Fruit fly (Drosophila melanogaster) whole organism, prepupa: Measurements from ENCODE around the gene CG1896.
A peak's percentile ranks its signal among the peaks of the same experiment; 100 is the strongest.

Source experiments
- Blimp-1 ChIP-seq: fragments of 200-800 bp; sonication (Bioruptor generic); optimal IDR thresholded peaks from 3 replicates; lab custom pipeline; 2017; ENCODE audit warnings: missing biosample characterization, missing genetic modification characterization, mild to moderate bottlenecking, moderate library complexity, missing genetic modification reagents
- CG10631 ChIP-seq: fragments of 200-800 bp; sonication (Bioruptor generic); optimal IDR thresholded peaks from 2 replicates; lab custom pipeline; 2016; ENCODE audit warnings: missing biosample characterization, missing genetic modification characterization
- CG10669 ChIP-seq: fragments of 200-800 bp; sonication (Bioruptor generic); optimal IDR thresholded peaks from 3 replicates; lab custom pipeline; 2018; ENCODE audit warnings: missing biosample characterization, mild to moderate bottlenecking, missing genetic modification characterization, moderate library complexity
- CG11294 ChIP-seq: fragments of 200-800 bp; sonication (Bioruptor generic); IDR thresholded peaks from 2 replicates; pipeline ENCODE4 v1.3.6; 2022; ENCODE audit warnings: missing biosample characterization, missing genetic modification characterization
- CG11762 ChIP-seq: fragments of 200-800 bp; sonication (Bioruptor generic); optimal IDR thresholded peaks from 3 replicates; lab custom pipeline; 2016; ENCODE audit warnings: missing biosample characterization, missing genetic modification characterization; ENCODE audit not compliant: insufficient read depth
- CG15336 ChIP-seq: fragments of 200-800 bp; sonication (Bioruptor generic); IDR thresholded peaks from 2 replicates; pipeline ENCODE4 v1.3.6; 2022; ENCODE audit warnings: missing biosample characterization, missing genetic modification characterization
- CG1621 ChIP-seq: fragments of 200-800 bp; sonication (Bioruptor generic); optimal IDR thresholded peaks from 3 replicates; lab custom pipeline; 2018; ENCODE audit warnings: missing biosample characterization, mild to moderate bottlenecking, missing genetic modification characterization
- CG3032 ChIP-seq: fragments of 200-800 bp; optimal IDR thresholded peaks from 2 replicates; lab custom pipeline; 2019; ENCODE audit warnings: missing biosample characterization, mild to moderate bottlenecking, missing genetic modification characterization, moderate library complexity
- CG31627 ChIP-seq: fragments of 200-800 bp; sonication (Bioruptor generic); optimal IDR thresholded peaks from 3 replicates; lab custom pipeline; 2016; ENCODE audit warnings: missing biosample characterization, missing genetic modification characterization
- CG3919 ChIP-seq: fragments of 200-800 bp; sonication (Bioruptor generic); optimal IDR thresholded peaks from 3 replicates; lab custom pipeline; 2016; ENCODE audit warnings: missing biosample characterization, missing genetic modification characterization
- CG4318 ChIP-seq: fragments of 200-800 bp; sonication (Bioruptor generic); optimal IDR thresholded peaks from 3 replicates; lab custom pipeline; 2017; ENCODE audit warnings: missing biosample characterization, mild to moderate bottlenecking, missing genetic modification characterization
- CG6276 ChIP-seq: fragments of 200-800 bp; sonication (Bioruptor generic); optimal IDR thresholded peaks from 2 replicates; lab custom pipeline; 2017; ENCODE audit warnings: missing biosample characterization, mild to moderate bottlenecking, missing genetic modification characterization
- CG6792 ChIP-seq: fragments of 200-800 bp; sonication (Bioruptor generic); optimal IDR thresholded peaks from 3 replicates; lab custom pipeline; 2016; ENCODE audit warnings: missing biosample characterization, missing genetic modification characterization
- CG6808 ChIP-seq: fragments of 200-800 bp; sonication (Bioruptor generic); optimal IDR thresholded peaks from 3 replicates; lab custom pipeline; 2017; ENCODE audit warnings: missing biosample characterization, missing genetic modification characterization, mild to moderate bottlenecking, moderate library complexity, missing genetic modification reagents
- CG6854 ChIP-seq: fragments of 200-800 bp; sonication (Bioruptor generic); optimal IDR thresholded peaks from 2 replicates; lab custom pipeline; 2017; ENCODE audit warnings: missing biosample characterization, mild to moderate bottlenecking, missing genetic modification characterization
- CG8119 ChIP-seq: fragments of 200-800 bp; sonication (Bioruptor generic); IDR thresholded peaks from 3 replicates; pipeline ENCODE4 v1.3.6; 2022; ENCODE audit warnings: missing biosample characterization, missing genetic modification characterization
- CG8632 ChIP-seq: fragments of 200-800 bp; sonication (Bioruptor generic); optimal IDR thresholded peaks from 3 replicates; lab custom pipeline; 2016; ENCODE audit warnings: missing biosample characterization, missing genetic modification characterization
- Eip78C ChIP-seq: fragments of 200-800 bp; sonication (Bioruptor generic); peaks from one replicate; lab custom pipeline; 2016; ENCODE audit warnings: missing biosample characterization, missing genetic modification characterization
- Eip93F ChIP-seq: fragments of 200-800 bp; sonication (Bioruptor generic); optimal IDR thresholded peaks from 2 replicates; lab custom pipeline; 2016; ENCODE audit warnings: missing biosample characterization, mild to moderate bottlenecking, missing genetic modification characterization
- Ets21C ChIP-seq: fragments of 200-800 bp; sonication (Bioruptor generic); optimal IDR thresholded peaks from 3 replicates; lab custom pipeline; 2016; ENCODE audit warnings: missing biosample characterization, missing genetic modification characterization
- Ets96B ChIP-seq: fragments of 200-800 bp; optimal IDR thresholded peaks from 2 replicates; lab custom pipeline; 2019; ENCODE audit warnings: missing biosample characterization, mild to moderate bottlenecking, missing genetic modification characterization, moderate library complexity
- Hr38 ChIP-seq: sonication (Bioruptor generic); optimal IDR thresholded peaks from 2 replicates; lab custom pipeline; 2016; ENCODE audit warnings: missing biosample characterization, missing genetic modification characterization
- Hr4 ChIP-seq: fragments of 200-800 bp; sonication (Bioruptor generic); optimal IDR thresholded peaks from 3 replicates; lab custom pipeline; 2016; ENCODE audit warnings: missing biosample characterization, missing genetic modification characterization
- Met ChIP-seq: fragments of 200-800 bp; sonication (Bioruptor generic); optimal IDR thresholded peaks from 3 replicates; lab custom pipeline; 2016; ENCODE audit warnings: missing biosample characterization, missing genetic modification characterization
- OdsH ChIP-seq: fragments of 200-800 bp; sonication (Bioruptor generic); optimal IDR thresholded peaks from 3 replicates; lab custom pipeline; 2016; ENCODE audit warnings: missing biosample characterization, missing genetic modification characterization
- Sox14 ChIP-seq: fragments of 200-800 bp; sonication (Bioruptor generic); optimal IDR thresholded peaks from 3 replicates; lab custom pipeline; 2016; ENCODE audit warnings: missing biosample characterization, missing genetic modification characterization
- achi ChIP-seq: fragments of 200-800 bp; sonication (Bioruptor generic); optimal IDR thresholded peaks from 3 replicates; lab custom pipeline; 2016; ENCODE audit warnings: missing biosample characterization, missing genetic modification characterization
- acj6 ChIP-seq: fragments of 200-800 bp; sonication (Bioruptor generic); optimal IDR thresholded peaks from 3 replicates; lab custom pipeline; 2016; ENCODE audit warnings: missing biosample characterization, missing genetic modification characterization
- cyc ChIP-seq: fragments of 200-800 bp; sonication (Bioruptor generic); optimal IDR thresholded peaks from 3 replicates; lab custom pipeline; 2016; ENCODE audit warnings: missing biosample characterization, missing genetic modification characterization
- dac ChIP-seq: fragments of 200-800 bp; sonication (Bioruptor generic); optimal IDR thresholded peaks from 2 replicates; lab custom pipeline; 2017; ENCODE audit warnings: missing biosample characterization, mild to moderate bottlenecking, missing genetic modification characterization
- dsx ChIP-seq: fragments of 200-800 bp; optimal IDR thresholded peaks from 3 replicates; lab custom pipeline; 2019; ENCODE audit warnings: missing biosample characterization, mild to moderate bottlenecking, missing genetic modification characterization, moderate library complexity; ENCODE audit not compliant: poor library complexity, severe bottlenecking
- eg ChIP-seq: fragments of 200-800 bp; sonication (Bioruptor generic); IDR thresholded peaks from 3 replicates; pipeline ENCODE4 v1.3.6; 2022; ENCODE audit warnings: missing biosample characterization, missing genetic modification characterization
- esn ChIP-seq: fragments of 200-800 bp; sonication (Bioruptor generic); optimal IDR thresholded peaks from 2 replicates; lab custom pipeline; 2016; ENCODE audit warnings: missing biosample characterization, mild to moderate bottlenecking, missing genetic modification characterization, moderate library complexity
- fd59A ChIP-seq: fragments of 200-800 bp; sonication (Bioruptor generic); optimal IDR thresholded peaks from 2 replicates; lab custom pipeline; 2017; ENCODE audit warnings: missing biosample characterization, mild to moderate bottlenecking, missing genetic modification characterization, missing genetic modification reagents
- fd85E ChIP-seq: fragments of 200-800 bp; sonication (Bioruptor generic); optimal IDR thresholded peaks from 3 replicates; lab custom pipeline; 2016; ENCODE audit warnings: missing biosample characterization, missing genetic modification characterization
- fkh ChIP-seq: fragments of 200-800 bp; sonication (Bioruptor generic); optimal IDR thresholded peaks from 3 replicates; lab custom pipeline; 2017; ENCODE audit warnings: missing biosample characterization, mild to moderate bottlenecking, missing genetic modification characterization, moderate library complexity
- net ChIP-seq: fragments of 200-800 bp; sonication (Bioruptor generic); optimal IDR thresholded peaks from 3 replicates; lab custom pipeline; 2016; ENCODE audit warnings: missing biosample characterization, missing genetic modification characterization
- pdm3 ChIP-seq: fragments of 200-800 bp; sonication (Bioruptor generic); optimal IDR thresholded peaks from 3 replicates; lab custom pipeline; 2016; ENCODE audit warnings: missing biosample characterization, missing genetic modification characterization
- ss ChIP-seq, 2 experiments: fragments of 200-800 bp; sonication (Bioruptor generic); optimal IDR thresholded peaks; 2 replicates in 1 of 2; 3 replicates in 1 of 2; lab custom pipeline; 2017 to 2018; ENCODE audit warnings: mild to moderate bottlenecking in 2 of 2, missing biosample characterization in 2 of 2, missing genetic modification characterization in 2 of 2, moderate library complexity in 1 of 2
- topi ChIP-seq: fragments of 200-800 bp; sonication (Bioruptor generic); optimal IDR thresholded peaks from 3 replicates; lab custom pipeline; 2016; ENCODE audit warnings: missing biosample characterization, missing genetic modification characterization
- vri ChIP-seq: fragments of 200-800 bp; sonication (Bioruptor generic); optimal IDR thresholded peaks from 3 replicates; lab custom pipeline; 2016; ENCODE audit warnings: missing biosample characterization, mild to moderate bottlenecking, missing genetic modification characterization

The CG1896 gene

dm6 chr3R:31776583-31777362 lies 32.7 kb downstream of the CG1896 start, which contains the start of the genes CG2126 and faf (continued):
- no peak for TF ChIP-seq fd59A (GFP tag; lab: Kevin White, UChicago)
- TF ChIP-seq pdm3 (GFP tag; lab: Kevin White, UChicago), result no peak
- TF ChIP-seq CG3919 (GFP tag; lab: Kevin White, UChicago), result no peak
- TF ChIP-seq CG8119, result peak; percentile 72; the same call in 1 of the 3 replicates
- TF ChIP-seq CG6276 (GFP tag; lab: Kevin White, UChicago), result no peak
- TF ChIP-seq CG6808 (GFP tag; lab: Kevin White, UChicago), result no peak
- TF ChIP-seq eg (GFP tag; lab: Robert Waterston, UW), result peak; percentile 75
- no peak for TF ChIP-seq dsx (GFP tag; lab: Kevin White, UChicago)
- no peak for TF ChIP-seq achi (GFP tag; lab: Kevin White, UChicago)
- peak; percentile 39 for TF ChIP-seq CG11762 (GFP tag; lab: Kevin White, UChicago)
- TF ChIP-seq CG10631 (GFP tag; lab: Kevin White, UChicago), result no peak
- no peak for TF ChIP-seq topi (GFP tag; lab: Kevin White, UChicago)
- no peak for TF ChIP-seq OdsH
- TF ChIP-seq CG15336 (GFP tag; lab: Robert Waterston, UW), result peak; percentile 58
- TF ChIP-seq cyc (GFP tag; lab: Kevin White, UChicago), result no peak
- TF ChIP-seq Sox14, result peak; percentile 44
- peak; percentile 68 for TF ChIP-seq acj6 (GFP tag; lab: Kevin White, UChicago)
- peak; percentile 70 for TF ChIP-seq CG8632 (GFP tag; lab: Kevin White, UChicago)
- peak; percentile 34; the same call in 1 of the 2 replicates for TF ChIP-seq CG11294 (GFP tag; lab: Robert Waterston, UW)
- TF ChIP-seq Hr38 (GFP tag; lab: Kevin White, UChicago), result no peak
- TF ChIP-seq fd85E, result no peak
- no peak for TF ChIP-seq CG10669 (GFP tag; lab: Kevin White, UChicago)
- no peak for TF ChIP-seq CG31627
- peak; percentile 64 for TF ChIP-seq net (GFP tag; lab: Kevin White, UChicago)
- TF ChIP-seq CG3032 (tag; lab: Kevin White, UChicago), result peak; percentile 72
- peak; percentile 66 for TF ChIP-seq Ets96B (tag; lab: Kevin White, UChicago)
- no peak for TF ChIP-seq dac
- no peak for TF ChIP-seq Hr4 (GFP tag; lab: Kevin White, UChicago)
- no peak for TF ChIP-seq CG4318 (GFP tag; lab: Kevin White, UChicago)
- no peak for TF ChIP-seq Met (GFP tag; lab: Kevin White, UChicago)
- TF ChIP-seq Ets21C (GFP tag; lab: Kevin White, UChicago), result no peak
- no peak for TF ChIP-seq Eip78C (GFP tag; lab: Kevin White, UChicago)
- no peak for TF ChIP-seq CG6854
- TF ChIP-seq CG6792 (GFP tag; lab: Kevin White, UChicago), result peak; percentile 53
- TF ChIP-seq CG1621 (tag; lab: Kevin White, UChicago), result no peak
- no peak for TF ChIP-seq ss (GFP tag; optimal IDR thresholded peaks at IDR 0.05; lab: Kevin White, UChicago)
- peak; percentile 68 for TF ChIP-seq esn (GFP tag; lab: Kevin White, UChicago)
- TF ChIP-seq Eip93F, result peak; percentile 39
- TF ChIP-seq fkh (GFP tag; lab: Kevin White, UChicago), result no peak
- peak; percentile 5 for TF ChIP-seq vri
- peak; percentile 42 for TF ChIP-seq Blimp-1 (GFP tag; lab: Kevin White, UChicago)
